Worm (Caenorhabditis elegans): ENCODE results near the gene srh-128.

The srh-128 gene

ce11 chrII:2752536-2752935, 47.4 kb upstream of the srh-128 start, which contains the start of gene F29A7.6 (continued):
- TF ChIP-seq nhr-11 (tag; optimal IDR thresholded peaks at IDR 0.05) (no peak), ztf-11 (tag; optimal IDR thresholded peaks at IDR 0.05) (no peak), ama-1 (optimal IDR thresholded peaks at IDR 0.05) (no peak), dmd-4 (tag; optimal IDR thresholded peaks at IDR 0.05) (no peak), blmp-1 (tag; optimal IDR thresholded peaks at IDR 0.05; ENCODE audit: insufficient read depth) (no peak), gmeb-1 (tag; optimal IDR thresholded peaks at IDR 0.05) (peak; percentile 65)

- TF ChIP-seq nhr-10 (tag; optimal IDR thresholded peaks at IDR 0.05): no peak
- TF ChIP-seq nhr-237 (tag; optimal IDR thresholded peaks at IDR 0.05): no peak
- no peak for TF ChIP-seq mdl-1 (tag; optimal IDR thresholded peaks at IDR 0.05)
- no peak for TF ChIP-seq unc-55 (GFP tag; optimal IDR thresholded peaks at IDR 0.05)
- no peak for TF ChIP-seq lin-13 (GFP tag; optimal IDR thresholded peaks at IDR 0.05)
- no peak for TF ChIP-seq sma-9 (GFP tag; optimal IDR thresholded peaks at IDR 0.05)
- TF ChIP-seq sma-9 (tag; optimal IDR thresholded peaks at IDR 0.05): no peak
- no peak for TF ChIP-seq Y55F3AM.14 (GFP tag; optimal IDR thresholded peaks at IDR 0.05)
- TF ChIP-seq elt-3 (tag; optimal IDR thresholded peaks at IDR 0.05): no peak
- no peak for TF ChIP-seq lin-39 (tag; optimal IDR thresholded peaks at IDR 0.05)
- no peak for TF ChIP-seq sem-4 (tag; optimal IDR thresholded peaks at IDR 0.05)
- TF ChIP-seq zag-1 (tag; optimal IDR thresholded peaks at IDR 0.05): no peak
- no peak for TF ChIP-seq aly-2 (tag; optimal IDR thresholded peaks at IDR 0.05)
- TF ChIP-seq egl-27 (tag; optimal IDR thresholded peaks at IDR 0.05): no peak
- no peak for TF ChIP-seq nhr-77 (tag; optimal IDR thresholded peaks at IDR 0.05)
- TF ChIP-seq unc-39 (tag; optimal IDR thresholded peaks at IDR 0.05): no peak
- TF ChIP-seq sma-3 (GFP tag; optimal IDR thresholded peaks at IDR 0.05): no peak
- TF ChIP-seq crh-2 (tag; optimal IDR thresholded peaks at IDR 0.05): no peak
- TF ChIP-seq blmp-1 (tag; optimal IDR thresholded peaks at IDR 0.05; ENCODE audit: insufficient read depth): no peak
- no peak for TF ChIP-seq C34F6.9 (tag; optimal IDR thresholded peaks at IDR 0.05)
Observed at ce11 chrII:2751278-2751677, 46.2 kb upstream of the srh-128 start.

ce11 chrII:2749595-2750048, 44.5 kb upstream of the srh-128 start, which contains the start of gene F29A7.4:
F29A7.4 (plus strand) TSS chrII:2749998.
- TF ChIP-seq fos-1 (tag; optimal IDR thresholded peaks at IDR 0.05): peak; percentile 72
- TF ChIP-seq elt-3 (tag; optimal IDR thresholded peaks at IDR 0.05): no peak

- peak; percentile 73 for TF ChIP-seq nhr-129 (tag; optimal IDR thresholded peaks at IDR 0.05)
- TF ChIP-seq zag-1 (tag; optimal IDR thresholded peaks at IDR 0.05): peak; percentile 82
- no peak for TF ChIP-seq mbf-1 (tag; optimal IDR thresholded peaks at IDR 0.05)
- TF ChIP-seq alr-1 (tag; optimal IDR thresholded peaks at IDR 0.05): no peak
- no peak for TF ChIP-seq gmeb-1 (tag; optimal IDR thresholded peaks at IDR 0.05)
- TF ChIP-seq ztf-1 (GFP tag; conservative IDR thresholded peaks at IDR 0.05): no peak
- TF ChIP-seq sma-3 (GFP tag; optimal IDR thresholded peaks at IDR 0.05): no peak
- no peak for TF ChIP-seq lin-13 (GFP tag; optimal IDR thresholded peaks at IDR 0.05)
- TF ChIP-seq elt-3 (tag; optimal IDR thresholded peaks at IDR 0.05): no peak
- peak; percentile 45 for TF ChIP-seq lin-11 (tag; optimal IDR thresholded peaks at IDR 0.05)
- TF ChIP-seq ama-1 (optimal IDR thresholded peaks at IDR 0.05): no peak
- TF ChIP-seq dmd-4 (tag; optimal IDR thresholded peaks at IDR 0.05): no peak
- no peak for TF ChIP-seq nhr-11 (tag; optimal IDR thresholded peaks at IDR 0.05)
- TF ChIP-seq nhr-21 (tag; optimal IDR thresholded peaks at IDR 0.05): no peak
- peak; percentile 65 for TF ChIP-seq snpc-4 (tag; optimal IDR thresholded peaks at IDR 0.05)
- TF ChIP-seq crh-2 (tag; optimal IDR thresholded peaks at IDR 0.05): peak; percentile 28
- no peak for TF ChIP-seq blmp-1 (tag; optimal IDR thresholded peaks at IDR 0.05; ENCODE audit: insufficient read depth)
- TF ChIP-seq skn-1 (tag; optimal IDR thresholded peaks at IDR 0.05): no peak
- TF ChIP-seq nhr-12 (tag; optimal IDR thresholded peaks at IDR 0.05): no peak
- TF ChIP-seq nhr-6 (tag; optimal IDR thresholded peaks at IDR 0.05): peak; percentile 15
- TF ChIP-seq lin-39 (tag; optimal IDR thresholded peaks at IDR 0.05): no peak
- TF ChIP-seq sma-9 (GFP tag; optimal IDR thresholded peaks at IDR 0.05): no peak
- TF ChIP-seq sma-9 (tag; optimal IDR thresholded peaks at IDR 0.05): no peak
- no peak for TF ChIP-seq R02D3.7 (tag; optimal IDR thresholded peaks at IDR 0.05)
- no peak for TF ChIP-seq elt-1 (tag; optimal IDR thresholded peaks at IDR 0.05)
- TF ChIP-seq ztf-11 (tag; optimal IDR thresholded peaks at IDR 0.05): no peak
- TF ChIP-seq lsy-2 (tag; optimal IDR thresholded peaks at IDR 0.05): peak; percentile 22 to 68
- no peak for TF ChIP-seq nhr-10 (tag; optimal IDR thresholded peaks at IDR 0.05)
- TF ChIP-seq F13H6.1 (tag; optimal IDR thresholded peaks at IDR 0.05): peak; percentile 74
- TF ChIP-seq ZK546.5 (tag; optimal IDR thresholded peaks at IDR 0.05): no peak
- TF ChIP-seq nhr-23 (tag; optimal IDR thresholded peaks at IDR 0.05): no peak
- no peak for TF ChIP-seq peb-1 (tag; optimal IDR thresholded peaks at IDR 0.05)
- peak in 1 of 2 experiments; percentile 41 for TF ChIP-seq mdl-1 (tag; optimal IDR thresholded peaks at IDR 0.05)
- TF ChIP-seq nhr-25 (tag; optimal IDR thresholded peaks at IDR 0.05): no peak
- TF ChIP-seq Y55F3AM.14 (GFP tag; optimal IDR thresholded peaks at IDR 0.05): no peak
- no peak for TF ChIP-seq ceh-16 (tag; optimal IDR thresholded peaks at IDR 0.05)
- TF ChIP-seq egl-27 (tag; optimal IDR thresholded peaks at IDR 0.05): peak; percentile 23
- peak; percentile 56 for TF ChIP-seq ceh-82 (tag; optimal IDR thresholded peaks at IDR 0.05)
Observed at ce11 chrII:2747956-2748621, 43.0 kb upstream of the srh-128 start.

All from whole organism, L2 larva.